Worm (Caenorhabditis elegans) whole organism, L1 larva: Measurements from ENCODE around the gene zipt-2.3.

ENCODE experiments used
- C04F5.9 ChIP-seq: sonication (generic microtip); optimal IDR thresholded peaks from 2 replicates; lab custom pipeline; 2016; ENCODE audit warnings: missing genetic modification characterization, missing compliant biosample characterization
- C34B4.2 ChIP-seq: sonication (generic microtip); optimal IDR thresholded peaks from 2 replicates; lab custom pipeline; 2017; ENCODE audit warnings: mild to moderate bottlenecking, missing genetic modification characterization, missing compliant biosample characterization
- F16B12.6 ChIP-seq: fragments of 150-350 bp; optimal IDR thresholded peaks from 2 replicates; lab custom pipeline; 2014; ENCODE audit warnings: missing biosample characterization, missing genetic modification characterization
- Y116A8C.19 ChIP-seq: sonication (generic microtip); optimal IDR thresholded peaks from 2 replicates; lab custom pipeline; 2016; ENCODE audit warnings: missing compliant biosample characterization, missing genetic modification characterization, borderline replicate concordance
- aha-1 ChIP-seq: fragments of 150-350 bp; optimal IDR thresholded peaks from 2 replicates; lab custom pipeline; 2014; ENCODE audit warnings: missing biosample characterization, missing genetic modification characterization
- ceh-82 ChIP-seq, 3 experiments: fragments of 150-350 bp in 1 of 3; sonication (generic microtip) in 2 of 3; optimal IDR thresholded peaks; 2 replicates each; lab custom pipeline; 2014 to 2017; ENCODE audit warnings: missing biosample characterization in 3 of 3, missing genetic modification characterization in 3 of 3
- ceh-88 ChIP-seq: fragments of 200-800 bp; sonication (Bioruptor generic); IDR thresholded peaks from 2 replicates; pipeline ENCODE4 v1.3.6; 2022; ENCODE audit warnings: missing genetic modification characterization, missing compliant biosample characterization
- efl-3 ChIP-seq: fragments of 200-800 bp; sonication (Bioruptor generic); optimal IDR thresholded peaks from 2 replicates; lab custom pipeline; 2018; ENCODE audit warnings: mild to moderate bottlenecking, missing genetic modification characterization, missing compliant biosample characterization
- egl-27 ChIP-seq, 2 experiments: fragments of 150-350 bp in 1 of 2; sonication (generic microtip); optimal IDR thresholded peaks; 3 replicates each; lab custom pipeline; 2017 to 2018; ENCODE audit warnings: missing biosample characterization in 2 of 2, missing genetic modification characterization in 2 of 2, missing genetic modification reagents in 2 of 2
- elt-2 ChIP-seq: sonication (generic microtip); optimal IDR thresholded peaks from 2 replicates; lab custom pipeline; 2016; ENCODE audit warnings: missing genetic modification characterization, mild to moderate bottlenecking, inconsistent platforms, missing compliant biosample characterization, missing genetic modification reagents
- fos-1 ChIP-seq: fragments of 150-350 bp; optimal IDR thresholded peaks from 2 replicates; lab custom pipeline; 2014; ENCODE audit warnings: missing biosample characterization, missing genetic modification characterization
- grh-1 ChIP-seq: fragments of 200-800 bp; sonication (Bioruptor generic); IDR thresholded peaks from 2 replicates; pipeline ENCODE4 v1.3.6; 2022; ENCODE audit warnings: missing genetic modification reagents, missing genetic modification characterization, missing compliant biosample characterization
- hlh-4 ChIP-seq: sonication (generic microtip); optimal IDR thresholded peaks from 2 replicates; lab custom pipeline; 2016; ENCODE audit warnings: mild to moderate bottlenecking, missing genetic modification characterization, missing compliant biosample characterization
- irx-1 ChIP-seq: sonication (generic microtip); optimal IDR thresholded peaks from 2 replicates; lab custom pipeline; 2016; ENCODE audit warnings: missing genetic modification characterization, missing compliant biosample characterization
- jun-1 ChIP-seq: fragments of 150-350 bp; optimal IDR thresholded peaks from 2 replicates; lab custom pipeline; 2014; ENCODE audit warnings: missing biosample characterization, missing genetic modification reagents, missing genetic modification characterization
- lin-39 ChIP-seq: fragments of 150-350 bp; optimal IDR thresholded peaks from 2 replicates; lab custom pipeline; 2014; ENCODE audit warnings: missing biosample characterization, missing genetic modification reagents, missing genetic modification characterization
- lsy-2 ChIP-seq, 2 experiments: fragments of 150-350 bp; optimal IDR thresholded peaks; 2 replicates each; lab custom pipeline; 2014; ENCODE audit warnings: missing biosample characterization in 2 of 2, missing genetic modification characterization in 2 of 2
- mab-9 ChIP-seq: fragments of 200-800 bp; sonication (Bioruptor generic); IDR thresholded peaks from 2 replicates; pipeline ENCODE4 v1.3.6; 2022; ENCODE audit warnings: missing genetic modification reagents, missing genetic modification characterization, missing compliant biosample characterization
- mdl-1 ChIP-seq, 2 experiments: fragments of 150-350 bp; optimal IDR thresholded peaks; 2 replicates each; lab custom pipeline; 2014 to 2017; ENCODE audit warnings: missing biosample characterization in 2 of 2, missing genetic modification characterization in 2 of 2, inconsistent platforms in 1 of 2
- mef-2 ChIP-seq: fragments of 150-350 bp; optimal IDR thresholded peaks from 2 replicates; lab custom pipeline; 2014; ENCODE audit warnings: missing biosample characterization, missing genetic modification characterization
- mep-1 ChIP-seq: fragments of 150-350 bp; optimal IDR thresholded peaks from 2 replicates; lab custom pipeline; 2014; ENCODE audit warnings: missing biosample characterization, missing genetic modification characterization
- nhr-12 ChIP-seq: sonication (generic microtip); optimal IDR thresholded peaks from 2 replicates; lab custom pipeline; 2017; ENCODE audit warnings: missing biosample characterization, missing genetic modification characterization
- nhr-20 ChIP-seq: sonication (generic microtip); optimal IDR thresholded peaks from 2 replicates; lab custom pipeline; 2016; ENCODE audit warnings: mild to moderate bottlenecking, missing genetic modification characterization, missing compliant biosample characterization
- nhr-84 ChIP-seq: sonication (generic microtip); optimal IDR thresholded peaks from 2 replicates; lab custom pipeline; 2017; ENCODE audit warnings: missing biosample characterization, missing genetic modification characterization
- pag-3 ChIP-seq: sonication (generic microtip); optimal IDR thresholded peaks from 2 replicates; lab custom pipeline; 2017; ENCODE audit warnings: missing genetic modification characterization, mild to moderate bottlenecking, missing compliant biosample characterization, antibody characterized with exemption, borderline replicate concordance; ENCODE audit not compliant: insufficient read depth
- pax-3 ChIP-seq: fragments of 200-800 bp; sonication (Bioruptor generic); optimal IDR thresholded peaks from 2 replicates; lab custom pipeline; 2018; ENCODE audit warnings: mild to moderate bottlenecking, missing genetic modification characterization, moderate library complexity, missing compliant biosample characterization
- snu-23 ChIP-seq: sonication (generic microtip); optimal IDR thresholded peaks from 2 replicates; lab custom pipeline; 2016; ENCODE audit warnings: missing genetic modification characterization, missing compliant biosample characterization
- sptf-1 ChIP-seq: fragments of 150-350 bp; optimal IDR thresholded peaks from 2 replicates; lab custom pipeline; 2014; ENCODE audit warnings: missing biosample characterization, missing genetic modification characterization
- sup-37 ChIP-seq: fragments of 200-800 bp; sonication (Bioruptor generic); optimal IDR thresholded peaks from 2 replicates; lab custom pipeline; 2018; ENCODE audit warnings: mild to moderate bottlenecking, missing genetic modification characterization, missing compliant biosample characterization
- unc-62 ChIP-seq: fragments of 150-350 bp; optimal IDR thresholded peaks from 2 replicates; lab custom pipeline; 2014; ENCODE audit warnings: missing biosample characterization, missing genetic modification reagents, missing genetic modification characterization
- unc-86 ChIP-seq: sonication (generic microtip); optimal IDR thresholded peaks from 2 replicates; lab custom pipeline; 2016; ENCODE audit warnings: missing genetic modification characterization, missing compliant biosample characterization
- unc-98 ChIP-seq: fragments of 200-800 bp; sonication (Bioruptor generic); IDR thresholded peaks from 2 replicates; pipeline ENCODE4 v1.3.6; 2022; ENCODE audit warnings: missing genetic modification characterization, missing compliant biosample characterization
- xbp-1 ChIP-seq: sonication (generic microtip); optimal IDR thresholded peaks from 2 replicates; lab custom pipeline; 2016; ENCODE audit warnings: missing genetic modification characterization, missing compliant biosample characterization

Gene zipt-2.3

DNA sequence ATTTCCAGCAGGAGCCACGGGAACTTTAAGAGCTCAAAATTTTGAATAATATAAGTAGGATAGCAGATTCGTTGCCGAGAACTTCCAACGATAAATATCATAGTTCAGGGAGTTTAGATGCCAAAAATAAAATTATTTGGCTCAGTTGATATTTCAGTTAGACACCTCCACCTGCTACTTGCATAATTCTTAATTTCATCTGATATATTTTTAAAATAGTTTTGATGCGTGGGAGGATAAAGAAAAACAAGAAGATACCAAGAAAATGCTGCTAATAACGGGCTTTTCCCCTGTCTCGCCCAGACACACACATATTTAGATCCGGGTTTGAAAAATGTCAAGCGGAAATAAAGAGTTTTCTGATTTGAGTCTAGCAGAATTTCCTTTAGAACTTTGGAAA is 5.5 kb upstream of the zipt-2.3 start, which contains the start of gene sre-46:
sre-46 (minus strand) TSS at position 101 of the 400 bp plus-strand sequence.
- no peak for TF ChIP-seq ceh-88 (GFP tag; lab: Robert Waterston, UW)
- no peak for TF ChIP-seq ceh-82 (tag; optimal IDR thresholded peaks at IDR 0.05; lab: Kevin White, UChicago)
- TF ChIP-seq xbp-1 (tag; lab: Kevin White, UChicago): no peak
- no peak for TF ChIP-seq unc-98 (GFP tag; lab: Robert Waterston, UW)
- no peak for TF ChIP-seq C04F5.9 (tag; lab: Kevin White, UChicago)
- no peak for TF ChIP-seq aha-1 (tag; lab: Kevin White, UChicago)
- TF ChIP-seq unc-62 (GFP tag; lab: Kevin White, UChicago): no peak
- TF ChIP-seq grh-1 (GFP tag; lab: Robert Waterston, UW): no peak
- TF ChIP-seq snu-23 (GFP tag; lab: Kevin White, UChicago): no peak
- TF ChIP-seq jun-1 (tag; lab: Kevin White, UChicago): no peak
- no peak for TF ChIP-seq mdl-1 (tag; optimal IDR thresholded peaks at IDR 0.05; lab: Kevin White, UChicago)
- TF ChIP-seq, all 84 proteins: peak for 0

- no peak for TF ChIP-seq mab-9 (GFP tag; lab: Robert Waterston, UW)
- TF ChIP-seq fos-1 (tag; lab: Kevin White, UChicago): no peak
- TF ChIP-seq mef-2 (tag; lab: Kevin White, UChicago): no peak
- no peak for TF ChIP-seq unc-62 (GFP tag; lab: Kevin White, UChicago)
- no peak for TF ChIP-seq unc-86
- TF ChIP-seq F16B12.6 (tag; lab: Kevin White, UChicago): no peak
Observed at ce11 chrII:13720650-13721049, 5.0 kb upstream of the zipt-2.3 start.

- TF ChIP-seq irx-1 (no peak), mep-1 (tag; lab: Kevin White, UChicago) (no peak), sup-37 (no peak), sptf-1 (tag; lab: Kevin White, UChicago) (no peak)
Observed at ce11 chrII:13717393-13718367, 2.0 kb upstream of the zipt-2.3 start.

DNA sequence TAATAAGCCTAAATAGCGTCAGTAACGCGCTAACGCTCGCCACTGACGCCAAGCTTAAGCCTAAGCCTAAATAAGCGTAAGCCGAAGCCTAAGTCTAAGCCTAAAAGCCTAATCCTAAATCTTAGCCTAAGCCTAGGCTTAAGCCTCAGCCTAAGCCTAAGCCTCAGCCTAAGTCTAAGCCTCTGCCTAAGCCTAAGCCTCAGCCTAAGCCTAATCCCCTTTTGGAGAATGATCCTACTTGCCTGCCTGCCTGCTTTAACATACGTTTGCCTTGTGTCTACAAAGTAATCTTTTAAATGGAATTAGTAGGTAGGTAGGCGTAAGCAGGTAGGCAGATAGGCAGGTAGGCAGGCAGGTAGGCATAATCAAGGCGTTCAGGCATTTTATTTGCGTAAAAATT is 346 bp downstream of the zipt-2.3 start:
- no peak for TF ChIP-seq egl-27 (tag; optimal IDR thresholded peaks at IDR 0.05; lab: Kevin White, UChicago)
- no peak for TF ChIP-seq nhr-84 (tag; lab: Kevin White, UChicago)
- TF ChIP-seq nhr-20: no peak
- no peak for TF ChIP-seq Y116A8C.19
- no peak for TF ChIP-seq lin-39 (tag; lab: Kevin White, UChicago)
- no peak for TF ChIP-seq efl-3
- TF ChIP-seq pax-3: no peak
- TF ChIP-seq C04F5.9 (tag; lab: Kevin White, UChicago): no peak
- no peak for TF ChIP-seq mef-2 (tag; lab: Kevin White, UChicago)
- TF ChIP-seq C34B4.2 (tag; lab: Kevin White, UChicago): no peak
- no peak for TF ChIP-seq nhr-12
- TF ChIP-seq hlh-4 (tag; lab: Kevin White, UChicago): no peak
- TF ChIP-seq lsy-2 (tag; optimal IDR thresholded peaks at IDR 0.05; lab: Kevin White, UChicago): no peak
- TF ChIP-seq, all 84 proteins: peak for 0

ce11 chrII:13713239-13713638 is 2.4 kb downstream of the zipt-2.3 start:
- TF ChIP-seq elt-2 (tag; lab: Kevin White, UChicago) (no peak), C04F5.9 (tag; lab: Kevin White, UChicago) (no peak), egl-27 (tag; optimal IDR thresholded peaks at IDR 0.05; lab: Kevin White, UChicago) (no peak), pag-3 (tag; lab: Kevin White, UChicago) (no peak), mab-9 (GFP tag; lab: Robert Waterston, UW) (no peak)
- TF ChIP-seq, all 84 proteins: peak for 0
